Fruit fly (Drosophila melanogaster): Measurements from ENCODE around the gene CG7987.

The CG7987 gene

dm6 chr3R:14557480-14558354, 18.0 kb downstream of the CG7987 start, which contains the start of gene Pde6:
Pde6 (minus strand) TSS chr3R:14558304.
- TF ChIP-seq Sp1 (GFP tag; optimal IDR thresholded peaks at IDR 0.05) (peak; percentile 24), Rel (GFP tag; optimal IDR thresholded peaks at IDR 0.05) (peak; percentile 17), Rel (tag; optimal IDR thresholded peaks at IDR 0.05) (no peak), h (GFP tag; optimal IDR thresholded peaks at IDR 0.05) (no peak), Vsx2 (GFP tag; optimal IDR thresholded peaks at IDR 0.05; ENCODE audit: partially characterized antibody) (peak; percentile 8), Dfd (GFP tag; optimal IDR thresholded peaks at IDR 0.05) (peak; percentile 11), Dif (GFP tag; optimal IDR thresholded peaks at IDR 0.05; ENCODE audit: partially characterized antibody) (peak; percentile 61), fru (GFP tag; optimal IDR thresholded peaks at IDR 0.05) (no peak), usp (GFP tag; optimal IDR thresholded peaks at IDR 0.05) (no peak), dl (GFP tag; optimal IDR thresholded peaks at IDR 0.05; ENCODE audit: insufficient read depth in 1 of 2, partially characterized antibody in 2 of 2) (peak; percentile 22 to 34), psq (GFP tag; optimal IDR thresholded peaks at IDR 0.05) (peak; percentile 19)

dm6 chr3R:14555021-14555420, 20.7 kb downstream of the CG7987 start:
- TF ChIP-seq Mio (GFP tag; optimal IDR thresholded peaks at IDR 0.05): no peak
- no peak for TF ChIP-seq dmrt93B (GFP tag; optimal IDR thresholded peaks at IDR 0.05)
- no peak for TF ChIP-seq CrebA (GFP tag; optimal IDR thresholded peaks at IDR 0.05; ENCODE audit: borderline replicate concordance)
- TF ChIP-seq Abd-B (GFP tag; optimal IDR thresholded peaks at IDR 0.05): no peak

dm6 chr3R:14548752-14549151, 26.9 kb downstream of the CG7987 start:
- TF ChIP-seq dl (GFP tag; optimal IDR thresholded peaks at IDR 0.05; ENCODE audit: insufficient read depth in 1 of 2, partially characterized antibody in 2 of 2) (no peak), CG9705 (GFP tag; optimal IDR thresholded peaks at IDR 0.05) (no peak), rgr (GFP tag; optimal IDR thresholded peaks at IDR 0.05) (no peak), tai (GFP tag; optimal IDR thresholded peaks at IDR 0.05) (no peak), foxo (GFP tag; optimal IDR thresholded peaks at IDR 0.05) (no peak), h (GFP tag; optimal IDR thresholded peaks at IDR 0.05) (no peak), CG32264 (GFP tag; optimal IDR thresholded peaks at IDR 0.05) (no peak), Myc (optimal IDR thresholded peaks at IDR 0.05) (no peak), jim (GFP tag; optimal IDR thresholded peaks at IDR 0.05) (no peak), HLH106 (tag; optimal IDR thresholded peaks at IDR 0.05) (no peak), Dfd (GFP tag; optimal IDR thresholded peaks at IDR 0.05) (no peak), brk (GFP tag; optimal IDR thresholded peaks at IDR 0.05) (no peak), Hnf4 (GFP tag; optimal IDR thresholded peaks at IDR 0.05) (no peak), lola (GFP tag; optimal IDR thresholded peaks at IDR 0.05) (no peak), woc (GFP tag; optimal IDR thresholded peaks at IDR 0.05) (no peak), pan (optimal IDR thresholded peaks at IDR 0.05) (no peak), Jra (GFP tag; optimal IDR thresholded peaks at IDR 0.05) (no peak), Hr83 (GFP tag; optimal IDR thresholded peaks at IDR 0.05; ENCODE audit: poor library complexity, severe bottlenecking) (no peak), br (GFP tag; optimal IDR thresholded peaks at IDR 0.05) (no peak), ey (GFP tag; optimal IDR thresholded peaks at IDR 0.05) (no peak)

- no peak for TF ChIP-seq Dfd (GFP tag; optimal IDR thresholded peaks at IDR 0.05)
- TF ChIP-seq HLH106 (tag; optimal IDR thresholded peaks at IDR 0.05): no peak
- no peak for TF ChIP-seq Abd-B (GFP tag; optimal IDR thresholded peaks at IDR 0.05)
- TF ChIP-seq OdsH (GFP tag; optimal IDR thresholded peaks at IDR 0.05): no peak
- no peak for TF ChIP-seq rgr (GFP tag; optimal IDR thresholded peaks at IDR 0.05)
- TF ChIP-seq dsf (GFP tag; optimal IDR thresholded peaks at IDR 0.05; ENCODE audit: borderline replicate concordance): no peak
- TF ChIP-seq jim (GFP tag; optimal IDR thresholded peaks at IDR 0.05): no peak
- TF ChIP-seq Myc (optimal IDR thresholded peaks at IDR 0.05): no peak
- TF ChIP-seq dl (GFP tag; optimal IDR thresholded peaks at IDR 0.05; ENCODE audit: insufficient read depth in 1 of 2, partially characterized antibody in 2 of 2): no peak
- no peak for TF ChIP-seq foxo (GFP tag; optimal IDR thresholded peaks at IDR 0.05)
- TF ChIP-seq Hnf4 (GFP tag; optimal IDR thresholded peaks at IDR 0.05): no peak
- TF ChIP-seq tai (GFP tag; optimal IDR thresholded peaks at IDR 0.05): no peak
- TF ChIP-seq usp (GFP tag; optimal IDR thresholded peaks at IDR 0.05): no peak
- no peak for TF ChIP-seq N (GFP tag; optimal IDR thresholded peaks at IDR 0.05)
- no peak for TF ChIP-seq CG32264 (GFP tag; optimal IDR thresholded peaks at IDR 0.05)
Observed at dm6 chr3R:14542038-14542437, 33.6 kb downstream of the CG7987 start.
